Fruit fly (Drosophila melanogaster) whole organism, embryonic: ENCODE measurements around the gene GCC88.

Experiments
- CG11695 ChIP-seq: fragments of 200-800 bp; sonication (Bioruptor generic); IDR thresholded peaks from 3 replicates; pipeline ENCODE4 v1.3.6; 2022; ENCODE audit warnings: missing biosample characterization, missing genetic modification characterization
- CG12391 ChIP-seq: fragments of 200-800 bp; sonication (Bioruptor generic); optimal IDR thresholded peaks from 3 replicates; lab custom pipeline; 2018; ENCODE audit warnings: missing biosample characterization, mild to moderate bottlenecking, missing genetic modification characterization, moderate library complexity
- CG12942 ChIP-seq: fragments of 200-800 bp; sonication (Bioruptor generic); optimal IDR thresholded peaks from 3 replicates; lab custom pipeline; 2016; ENCODE audit warnings: missing biosample characterization, missing genetic modification characterization
- CG14965 ChIP-seq: fragments of 200-800 bp; sonication (Bioruptor generic); optimal IDR thresholded peaks from 2 replicates; lab custom pipeline; 2016; ENCODE audit warnings: missing biosample characterization, missing genetic modification characterization, borderline replicate concordance
- CG15269 ChIP-seq: fragments of 200-800 bp; sonication (Bioruptor generic); optimal IDR thresholded peaks from 2 replicates; lab custom pipeline; 2018; ENCODE audit warnings: missing biosample characterization, mild to moderate bottlenecking, missing genetic modification characterization, moderate library complexity
- CG15601 ChIP-seq: fragments of 200-800 bp; sonication (Bioruptor generic); optimal IDR thresholded peaks from 3 replicates; lab custom pipeline; 2019; ENCODE audit warnings: missing biosample characterization, mild to moderate bottlenecking, missing genetic modification characterization, moderate library complexity
- CG17802 ChIP-seq: fragments of 200-800 bp; sonication (Bioruptor generic); optimal IDR thresholded peaks from 2 replicates; lab custom pipeline; 2018; ENCODE audit warnings: missing biosample characterization, mild to moderate bottlenecking, missing genetic modification characterization, moderate library complexity
- CG2120 ChIP-seq: fragments of 200-800 bp; sonication (Bioruptor generic); optimal IDR thresholded peaks from 3 replicates; lab custom pipeline; 2016; ENCODE audit warnings: missing biosample characterization, missing genetic modification characterization
- CG30431 ChIP-seq: fragments of 200-800 bp; sonication (Bioruptor generic); optimal IDR thresholded peaks from 2 replicates; lab custom pipeline; 2017; ENCODE audit warnings: missing biosample characterization, missing genetic modification characterization
- CG31224 ChIP-seq: fragments of 200-800 bp; sonication (Bioruptor generic); IDR thresholded peaks from 2 replicates; pipeline ENCODE4 v1.3.6; 2022; ENCODE audit warnings: missing biosample characterization, missing genetic modification characterization
- CG3163 ChIP-seq: fragments of 200-800 bp; sonication (Bioruptor generic); optimal IDR thresholded peaks from 3 replicates; lab custom pipeline; 2016; ENCODE audit warnings: missing biosample characterization, missing genetic modification characterization
- CG4424 ChIP-seq: fragments of 200-800 bp; sonication (Bioruptor generic); optimal IDR thresholded peaks from 3 replicates; lab custom pipeline; 2016; ENCODE audit warnings: missing biosample characterization, missing genetic modification characterization
- CG6683 ChIP-seq: fragments of 200-800 bp; sonication (Bioruptor generic); optimal IDR thresholded peaks from 2 replicates; lab custom pipeline; 2017; ENCODE audit warnings: missing biosample characterization, mild to moderate bottlenecking, missing genetic modification characterization, missing genetic modification reagents
- CG6765 ChIP-seq: fragments of 200-800 bp; sonication (Bioruptor generic); optimal IDR thresholded peaks from 3 replicates; lab custom pipeline; 2017; ENCODE audit warnings: missing biosample characterization, mild to moderate bottlenecking, missing genetic modification characterization
- CG6854 ChIP-seq: fragments of 200-800 bp; sonication (Bioruptor generic); optimal IDR thresholded peaks from 3 replicates; lab custom pipeline; 2017; ENCODE audit warnings: missing biosample characterization, mild to moderate bottlenecking, missing genetic modification characterization
- CG7357 ChIP-seq: fragments of 200-800 bp; sonication (Bioruptor generic); IDR thresholded peaks from 3 replicates; pipeline ENCODE4 v1.3.6; 2022; ENCODE audit warnings: missing biosample characterization, missing genetic modification characterization
- CG8089 ChIP-seq: fragments of 200-800 bp; sonication (Bioruptor generic); optimal IDR thresholded peaks from 3 replicates; lab custom pipeline; 2016; ENCODE audit warnings: missing biosample characterization, missing genetic modification characterization
- Dp ChIP-seq: fragments of 200-800 bp; sonication (Bioruptor generic); optimal IDR thresholded peaks from 2 replicates; lab custom pipeline; 2018; ENCODE audit warnings: missing biosample characterization, mild to moderate bottlenecking, missing genetic modification characterization, moderate library complexity
- Drgx ChIP-seq: fragments of 200-800 bp; sonication (Bioruptor generic); IDR thresholded peaks from 2 replicates; pipeline ENCODE4 v1.3.6; 2022; ENCODE audit warnings: missing biosample characterization, missing genetic modification characterization
- Elba2 ChIP-seq: fragments of 200-800 bp; sonication (Bioruptor generic); optimal IDR thresholded peaks from 3 replicates; lab custom pipeline; 2016; ENCODE audit warnings: missing biosample characterization, missing genetic modification characterization
- H15 ChIP-seq: fragments of 200-800 bp; sonication (Bioruptor generic); IDR thresholded peaks from 3 replicates; pipeline ENCODE4 v1.3.6; 2022; ENCODE audit warnings: missing biosample characterization, missing genetic modification characterization
- HHEX ChIP-seq: fragments of 200-800 bp; sonication (Bioruptor generic); optimal IDR thresholded peaks from 3 replicates; lab custom pipeline; 2017; ENCODE audit warnings: missing biosample characterization, mild to moderate bottlenecking, missing genetic modification characterization, missing genetic modification reagents
- Jarid2 ChIP-seq: fragments of 200-800 bp; sonication (Bioruptor generic); optimal IDR thresholded peaks from 3 replicates; lab custom pipeline; 2017; ENCODE audit warnings: mild to moderate bottlenecking, missing biosample characterization, missing genetic modification reagents, missing genetic modification characterization
- Lhr ChIP-seq: fragments of 200-800 bp; sonication (Bioruptor generic); optimal IDR thresholded peaks from 3 replicates; lab custom pipeline; 2017; ENCODE audit warnings: mild to moderate bottlenecking, missing biosample characterization, missing genetic modification reagents, missing genetic modification characterization
- MBD-R2 ChIP-seq: fragments of 200-800 bp; sonication (Bioruptor generic); IDR thresholded peaks from 2 replicates; pipeline ENCODE4 v1.3.6; 2022; ENCODE audit warnings: missing biosample characterization, missing genetic modification characterization
- Optix ChIP-seq: fragments of 200-800 bp; sonication (Bioruptor generic); IDR thresholded peaks from 3 replicates; pipeline ENCODE4 v1.3.6; 2022; ENCODE audit warnings: missing biosample characterization, missing genetic modification characterization
- YL-1 ChIP-seq: fragments of 200-800 bp; sonication (Bioruptor generic); optimal IDR thresholded peaks from 3 replicates; lab custom pipeline; 2017; ENCODE audit warnings: missing biosample characterization, mild to moderate bottlenecking, missing genetic modification characterization
- amos ChIP-seq: fragments of 200-800 bp; sonication (Bioruptor generic); IDR thresholded peaks from 2 replicates; pipeline ENCODE4 v1.3.6; 2022; ENCODE audit warnings: missing biosample characterization, missing genetic modification characterization; ENCODE audit not compliant: partially characterized antibody
- ato ChIP-seq: fragments of 200-800 bp; sonication (Bioruptor generic); IDR thresholded peaks from 2 replicates; pipeline ENCODE4 v1.3.6; 2022; ENCODE audit warnings: missing biosample characterization, missing genetic modification characterization; ENCODE audit not compliant: partially characterized antibody
- az2 ChIP-seq: fragments of 200-800 bp; sonication (Bioruptor generic); optimal IDR thresholded peaks from 3 replicates; lab custom pipeline; 2016; ENCODE audit warnings: missing biosample characterization, missing genetic modification characterization
- caup ChIP-seq: fragments of 200-800 bp; sonication (Bioruptor generic); optimal IDR thresholded peaks from 3 replicates; lab custom pipeline; 2017; ENCODE audit warnings: missing biosample characterization, mild to moderate bottlenecking, missing genetic modification characterization, moderate library complexity; ENCODE audit not compliant: severe bottlenecking
- dimm ChIP-seq: fragments of 200-800 bp; sonication (Bioruptor generic); IDR thresholded peaks from 2 replicates; pipeline ENCODE4 v1.3.6; 2022; ENCODE audit warnings: missing biosample characterization, missing genetic modification characterization
- dmrt11E ChIP-seq: fragments of 200-800 bp; sonication (Bioruptor generic); optimal IDR thresholded peaks from 3 replicates; lab custom pipeline; 2018; ENCODE audit warnings: missing biosample characterization, mild to moderate bottlenecking, missing genetic modification characterization, moderate library complexity
- dpn ChIP-seq, 2 experiments: fragments of 200-800 bp; sonication (Bioruptor generic); optimal IDR thresholded peaks; 3 replicates each; lab custom pipeline; 2016; ENCODE audit warnings: missing biosample characterization in 2 of 2, missing genetic modification characterization in 2 of 2
- esg ChIP-seq: fragments of 200-800 bp; sonication (Bioruptor generic); conservative IDR thresholded peaks from 2 replicates; pipeline ENCODE4 v1.3.6; 2022; ENCODE audit warnings: missing biosample characterization, missing genetic modification characterization
- fd3F ChIP-seq: fragments of 200-800 bp; sonication (Bioruptor generic); optimal IDR thresholded peaks from 2 replicates; lab custom pipeline; 2018; ENCODE audit warnings: missing biosample characterization, mild to moderate bottlenecking, missing genetic modification characterization, moderate library complexity
- gce ChIP-seq: fragments of 200-800 bp; sonication (Bioruptor generic); IDR thresholded peaks from 3 replicates; pipeline ENCODE4 v1.3.6; 2022; ENCODE audit warnings: missing biosample characterization, missing genetic modification characterization
- gcm2 ChIP-seq: fragments of 200-800 bp; sonication (Bioruptor generic); optimal IDR thresholded peaks from 2 replicates; lab custom pipeline; 2016; ENCODE audit warnings: missing biosample characterization, missing genetic modification characterization
- gro ChIP-seq: fragments of 200-800 bp; sonication (Bioruptor generic); optimal IDR thresholded peaks from 2 replicates; lab custom pipeline; 2016; ENCODE audit warnings: missing biosample characterization, missing genetic modification characterization
- h ChIP-seq: fragments of >200 bp; optimal IDR thresholded peaks from 2 replicates; lab custom pipeline; 2017
- ham ChIP-seq: fragments of 200-800 bp; sonication (Bioruptor generic); IDR thresholded peaks from 2 replicates; pipeline ENCODE4 v1.3.6; 2022; ENCODE audit warnings: missing biosample characterization, missing genetic modification characterization
- insv ChIP-seq, 2 experiments: fragments of 200-800 bp; sonication (Bioruptor generic); optimal IDR thresholded peaks; 3 replicates each; lab custom pipeline; 2016 to 2018; ENCODE audit warnings: missing biosample characterization in 2 of 2, missing genetic modification characterization in 2 of 2
- lab ChIP-seq: fragments of 200-800 bp; sonication (Bioruptor generic); optimal IDR thresholded peaks from 3 replicates; lab custom pipeline; 2017; ENCODE audit warnings: missing biosample characterization, missing genetic modification characterization, mild to moderate bottlenecking, moderate library complexity, missing genetic modification reagents
- luna ChIP-seq: fragments of 200-800 bp; sonication (Bioruptor generic); optimal IDR thresholded peaks from 2 replicates; lab custom pipeline; 2016; ENCODE audit warnings: missing biosample characterization, missing genetic modification characterization
- seq ChIP-seq: fragments of 200-800 bp; sonication (Bioruptor generic); IDR thresholded peaks from 2 replicates; pipeline ENCODE4 v1.3.6; 2022; ENCODE audit warnings: missing biosample characterization, missing genetic modification characterization
- slbo ChIP-seq: fragments of 200-800 bp; sonication (Bioruptor generic); IDR thresholded peaks from 2 replicates; pipeline ENCODE4 v1.3.6; 2022; ENCODE audit warnings: missing biosample characterization, missing genetic modification characterization
- sna ChIP-seq: fragments of 200-800 bp; sonication (Bioruptor generic); IDR thresholded peaks from 2 replicates; pipeline ENCODE4 v1.3.6; 2022; ENCODE audit warnings: missing biosample characterization, missing genetic modification characterization; ENCODE audit not compliant: partially characterized antibody
- ttk ChIP-seq: fragments of 200-800 bp; sonication (Bioruptor generic); IDR thresholded peaks from 2 replicates; pipeline ENCODE4 v2.1.2; 2022; ENCODE audit warnings: missing biosample characterization, missing genetic modification characterization
- unc-4 ChIP-seq: fragments of 200-800 bp; sonication (Bioruptor generic); IDR thresholded peaks from 2 replicates; pipeline ENCODE4 v1.3.6; 2022; ENCODE audit warnings: missing biosample characterization, missing genetic modification characterization; ENCODE audit not compliant: partially characterized antibody
- vfl ChIP-seq: fragments of 200-800 bp; sonication (Bioruptor generic); optimal IDR thresholded peaks from 2 replicates; lab custom pipeline; 2016; ENCODE audit warnings: missing biosample characterization, missing genetic modification characterization
- vvl ChIP-seq: fragments of 200-800 bp; sonication (Bioruptor generic); IDR thresholded peaks from 2 replicates; pipeline ENCODE4 v1.3.6; 2022; ENCODE audit warnings: missing biosample characterization, missing genetic modification characterization

GCC88 gene

dm6 chr3R:11214449-11214950, 15.9 kb downstream of the GCC88 start, which contains the start of gene ZnT86D (continued):
- TF ChIP-seq CG2120 (GFP tag; lab: Kevin White, UChicago) (peak; percentile 88), gce (GFP tag; lab: Robert Waterston, UW) (no peak), seq (GFP tag; lab: Robert Waterston, UW) (no peak), dimm (GFP tag; lab: Robert Waterston, UW) (no peak), luna (GFP tag; lab: Kevin White, UChicago) (no peak), slbo (GFP tag; lab: Robert Waterston, UW) (peak; percentile 70), CG31224 (GFP tag; lab: Robert Waterston, UW) (no peak), CG6854 (GFP tag; lab: Kevin White, UChicago) (no peak), Drgx (no peak), CG14965 (GFP tag; lab: Kevin White, UChicago) (no peak), vvl (GFP tag; lab: Robert Waterston, UW) (peak; percentile 24; the same call in 1 of the 2 replicates), Lhr (GFP tag; lab: Kevin White, UChicago) (no peak), sna (GFP tag; lab: Robert Waterston, UW) (no peak), ato (GFP tag; lab: Robert Waterston, UW) (no peak), CG30431 (no peak), unc-4 (GFP tag; lab: Robert Waterston, UW) (peak; percentile 43; the same call in 1 of the 2 replicates), CG6765 (GFP tag; lab: Kevin White, UChicago) (no peak), h (lab: Kevin White, UChicago) (no peak), lab (GFP tag; lab: Kevin White, UChicago) (peak; percentile 71), CG7357 (peak; percentile 24; the same call in 1 of the 3 replicates), MBD-R2 (GFP tag; lab: Robert Waterston, UW) (peak; percentile 77), insv (GFP tag; optimal IDR thresholded peaks at IDR 0.05; lab: Kevin White, UChicago) (peak; percentile 53 to 91), CG6683 (GFP tag; lab: Kevin White, UChicago) (peak; percentile 22), CG17802 (tag; lab: Kevin White, UChicago) (no peak), HHEX (GFP tag; lab: Kevin White, UChicago) (peak; percentile 33), Elba2 (GFP tag; lab: Kevin White, UChicago) (peak; percentile 75), H15 (no peak), YL-1 (peak; percentile 80), CG15269 (tag; lab: Kevin White, UChicago) (peak; percentile 72), ttk (GFP tag; lab: Robert Waterston, UW) (no peak), fd3F (GFP tag; lab: Kevin White, UChicago) (peak; percentile 35), Dp (GFP tag; lab: Kevin White, UChicago) (peak; percentile 6), CG3163 (GFP tag; lab: Kevin White, UChicago) (peak; percentile 47), vfl (GFP tag; lab: Kevin White, UChicago) (no peak), CG15601 (peak; percentile 66), CG4424 (GFP tag; lab: Kevin White, UChicago) (peak; percentile 37), CG8089 (no peak), gro (GFP tag; lab: Kevin White, UChicago) (no peak), dpn (GFP tag; optimal IDR thresholded peaks at IDR 0.05; lab: Kevin White, UChicago) (peak; percentile 44 to 47), dmrt11E (tag; lab: Kevin White, UChicago) (peak; percentile 12), CG11695 (GFP tag; lab: Robert Waterston, UW) (no peak), CG12942 (no peak), amos (GFP tag; lab: Robert Waterston, UW) (no peak; the same call in 1 of the 2 replicates), Jarid2 (GFP tag; lab: Kevin White, UChicago) (no peak), Optix (GFP tag; lab: Robert Waterston, UW) (no peak), caup (peak; percentile 50), az2 (GFP tag; lab: Kevin White, UChicago) (no peak), ham (GFP tag; lab: Robert Waterston, UW) (no peak), gcm2 (GFP tag; lab: Kevin White, UChicago) (no peak), esg (no peak), CG12391 (tag; lab: Kevin White, UChicago) (peak; percentile 75)
